Worm (Caenorhabditis elegans) whole organism, young adult: ENCODE data around the gene K05F6.10.

ENCODE experiments used
- C06A6.2 ChIP-seq: fragments of 200-800 bp; sonication (Bioruptor generic); conservative IDR thresholded peaks from 2 replicates; pipeline ENCODE4 v1.3.6; 2022; ENCODE audit warnings: missing genetic modification characterization, missing compliant biosample characterization
- F10E7.11 ChIP-seq: sonication (generic microtip); optimal IDR thresholded peaks from 2 replicates; lab custom pipeline; 2017; ENCODE audit warnings: mild to moderate bottlenecking, missing genetic modification characterization, moderate library complexity, missing compliant biosample characterization
- F23B12.7 ChIP-seq: sonication (generic microtip); optimal IDR thresholded peaks from 2 replicates; lab custom pipeline; 2017; ENCODE audit warnings: missing genetic modification characterization, mild to moderate bottlenecking, missing compliant biosample characterization, antibody characterized with exemption, moderate library complexity; ENCODE audit not compliant: insufficient read depth
- F33H1.4 ChIP-seq: fragments of 200-800 bp; sonication (Bioruptor generic); IDR thresholded peaks from 2 replicates; pipeline ENCODE4 v1.3.6; 2022; ENCODE audit warnings: missing genetic modification reagents, missing genetic modification characterization, missing compliant biosample characterization
- F37B4.10 ChIP-seq: fragments of 200-800 bp; sonication (Bioruptor generic); IDR thresholded peaks from 2 replicates; pipeline ENCODE4 v1.3.6; 2022; ENCODE audit warnings: missing genetic modification characterization, missing compliant biosample characterization
- F49E8.2 ChIP-seq: sonication (generic microtip); optimal IDR thresholded peaks from 3 replicates; lab custom pipeline; 2017; ENCODE audit warnings: missing genetic modification characterization, mild to moderate bottlenecking, missing compliant biosample characterization, antibody characterized with exemption, moderate library complexity; ENCODE audit not compliant: insufficient read depth
- F52B5.7 ChIP-seq: sonication (generic microtip); optimal IDR thresholded peaks from 2 replicates; lab custom pipeline; 2016; ENCODE audit warnings: mild to moderate bottlenecking, missing genetic modification characterization, missing compliant biosample characterization
- F55B11.4 ChIP-seq: sonication (generic microtip); optimal IDR thresholded peaks from 2 replicates; lab custom pipeline; 2016; ENCODE audit warnings: missing compliant biosample characterization, missing genetic modification characterization, borderline replicate concordance; ENCODE audit not compliant: insufficient read depth
- F57C9.4 ChIP-seq: sonication (generic microtip); optimal IDR thresholded peaks from 2 replicates; lab custom pipeline; 2017; ENCODE audit warnings: mild to moderate bottlenecking, missing genetic modification characterization, missing compliant biosample characterization
- K12H6.12 ChIP-seq: fragments of 200-800 bp; sonication (Bioruptor generic); optimal IDR thresholded peaks from 2 replicates; lab custom pipeline; 2018; ENCODE audit warnings: mild to moderate bottlenecking, missing genetic modification characterization, missing compliant biosample characterization
- T07F8.4 ChIP-seq: sonication (generic microtip); optimal IDR thresholded peaks from 2 replicates; lab custom pipeline; 2016; ENCODE audit warnings: mild to moderate bottlenecking, missing genetic modification characterization, moderate library complexity, missing compliant biosample characterization
- Y53F4B.3 ChIP-seq: fragments of 200-800 bp; sonication (Bioruptor generic); IDR thresholded peaks from 2 replicates; pipeline ENCODE4 v1.3.6; 2022; ENCODE audit warnings: missing genetic modification reagents, missing genetic modification characterization, missing compliant biosample characterization
- Y79H2A.3 ChIP-seq: fragments of 200-800 bp; sonication (Bioruptor generic); conservative IDR thresholded peaks from 2 replicates; pipeline ENCODE4 v1.3.6; 2022; ENCODE audit warnings: missing genetic modification reagents, missing genetic modification characterization, missing compliant biosample characterization
- Y95B8A.8 ChIP-seq: fragments of 200-800 bp; sonication (Bioruptor generic); IDR thresholded peaks from 2 replicates; pipeline ENCODE4 v1.3.6; 2022; ENCODE audit warnings: missing genetic modification reagents, missing genetic modification characterization, missing compliant biosample characterization
- attf-5 ChIP-seq: fragments of 200-800 bp; sonication (Bioruptor generic); optimal IDR thresholded peaks from 2 replicates; lab custom pipeline; 2018; ENCODE audit warnings: mild to moderate bottlenecking, missing genetic modification characterization, missing compliant biosample characterization
- bed-1 ChIP-seq: fragments of 200-800 bp; sonication (Bioruptor generic); IDR thresholded peaks from 2 replicates; pipeline ENCODE4 v1.3.6; 2022; ENCODE audit warnings: missing genetic modification reagents, missing genetic modification characterization, missing compliant biosample characterization
- bed-2 ChIP-seq: fragments of 200-800 bp; sonication (Bioruptor generic); IDR thresholded peaks from 2 replicates; pipeline ENCODE4 v1.3.6; 2022; ENCODE audit warnings: missing genetic modification reagents, missing genetic modification characterization, missing compliant biosample characterization
- ccch-3 ChIP-seq: fragments of 200-800 bp; sonication (Bioruptor generic); optimal IDR thresholded peaks from 2 replicates; lab custom pipeline; 2018; ENCODE audit warnings: mild to moderate bottlenecking, missing genetic modification characterization, missing compliant biosample characterization
- cebp-1 ChIP-seq, 2 experiments: fragments of 200-800 bp in 1 of 2; sonication (Bioruptor generic) in 1 of 2; sonication (generic microtip) in 1 of 2; IDR thresholded peaks in 1 of 2; optimal IDR thresholded peaks in 1 of 2; 2 replicates each; pipeline versions ENCODE4 v1.3.6 to Lab custom; 2017 to 2022; ENCODE audit warnings: missing compliant biosample characterization in 2 of 2, missing genetic modification characterization in 2 of 2, mild to moderate bottlenecking in 1 of 2, missing genetic modification reagents in 1 of 2, moderate library complexity in 1 of 2
- ceh-27 ChIP-seq: fragments of 200-800 bp; sonication (Bioruptor generic); optimal IDR thresholded peaks from 2 replicates; lab custom pipeline; 2018; ENCODE audit warnings: mild to moderate bottlenecking, missing genetic modification characterization, moderate library complexity, missing compliant biosample characterization
- ceh-79 ChIP-seq: sonication (generic microtip); optimal IDR thresholded peaks from 2 replicates; lab custom pipeline; 2017; ENCODE audit warnings: mild to moderate bottlenecking, missing genetic modification characterization, missing compliant biosample characterization
- dox-1 ChIP-seq: fragments of 200-800 bp; sonication (Bioruptor generic); IDR thresholded peaks from 2 replicates; pipeline ENCODE4 v1.3.6; 2022; ENCODE audit warnings: missing genetic modification reagents, missing genetic modification characterization, missing compliant biosample characterization
- egl-18 ChIP-seq: fragments of 200-800 bp; sonication (Bioruptor generic); IDR thresholded peaks from 2 replicates; pipeline ENCODE4 v1.3.6; 2022; ENCODE audit warnings: missing genetic modification reagents, missing genetic modification characterization, missing compliant biosample characterization
- egrh-3 ChIP-seq: fragments of 200-800 bp; sonication (Bioruptor generic); IDR thresholded peaks from 2 replicates; pipeline ENCODE4 v1.3.6; 2022; ENCODE audit warnings: missing genetic modification reagents, missing genetic modification characterization, missing compliant biosample characterization
- fkh-3 ChIP-seq: sonication (generic microtip); optimal IDR thresholded peaks from 2 replicates; lab custom pipeline; 2016; ENCODE audit warnings: mild to moderate bottlenecking, missing genetic modification characterization, missing compliant biosample characterization
- hlh-12 ChIP-seq: sonication (generic microtip); optimal IDR thresholded peaks from 2 replicates; lab custom pipeline; 2016; ENCODE audit warnings: missing genetic modification characterization, missing compliant biosample characterization
- hsf-1 ChIP-seq: fragments of 200-800 bp; sonication (Bioruptor generic); IDR thresholded peaks from 2 replicates; pipeline ENCODE4 v1.3.6; 2022; ENCODE audit warnings: missing genetic modification reagents, missing genetic modification characterization, missing compliant biosample characterization
- lin-26 ChIP-seq: fragments of 200-800 bp; sonication (Bioruptor generic); IDR thresholded peaks from 2 replicates; pipeline ENCODE4 v1.3.6; 2022; ENCODE audit warnings: missing genetic modification reagents, missing genetic modification characterization, missing compliant biosample characterization
- madf-6 ChIP-seq: fragments of 200-800 bp; sonication (Bioruptor generic); IDR thresholded peaks from 2 replicates; pipeline ENCODE4 v1.3.6; 2022; ENCODE audit warnings: missing genetic modification reagents, missing genetic modification characterization, missing compliant biosample characterization
- mcd-1 ChIP-seq: fragments of 200-800 bp; sonication (Bioruptor generic); IDR thresholded peaks from 2 replicates; pipeline ENCODE4 v1.3.6; 2022; ENCODE audit warnings: missing genetic modification reagents, missing genetic modification characterization, missing compliant biosample characterization
- mes-4 ChIP-seq: sonication (generic microtip); optimal IDR thresholded peaks from 2 replicates; lab custom pipeline; 2016; ENCODE audit warnings: missing genotype, missing genetic modification characterization, missing compliant biosample characterization
- mxl-1 ChIP-seq: sonication (generic microtip); optimal IDR thresholded peaks from 2 replicates; lab custom pipeline; 2016; ENCODE audit warnings: missing genetic modification characterization, missing compliant biosample characterization
- nfya-1 ChIP-seq: sonication (generic microtip); optimal IDR thresholded peaks from 2 replicates; lab custom pipeline; 2017; ENCODE audit warnings: antibody characterized with exemption, missing compliant biosample characterization, missing genetic modification characterization, borderline replicate concordance; ENCODE audit not compliant: insufficient read depth
- nhr-179 ChIP-seq: sonication (generic microtip); optimal IDR thresholded peaks from 2 replicates; lab custom pipeline; 2016; ENCODE audit warnings: mild to moderate bottlenecking, missing genetic modification characterization, missing compliant biosample characterization
- nhr-80 ChIP-seq: sonication (generic microtip); optimal IDR thresholded peaks from 2 replicates; lab custom pipeline; 2016; ENCODE audit warnings: missing genetic modification characterization, missing compliant biosample characterization
- rec-8 ChIP-seq, 2 experiments: sonication (generic microtip); optimal IDR thresholded peaks; 2 replicates each; lab custom pipeline; 2016; ENCODE audit warnings: mild to moderate bottlenecking in 2 of 2, missing genetic modification characterization in 2 of 2, missing genetic modification reagents in 2 of 2, missing genotype in 2 of 2, missing biosample characterization in 1 of 2, missing compliant biosample characterization in 1 of 2, moderate library complexity in 1 of 2
- rpc-1 ChIP-seq, 2 experiments: fragments of 150-350 bp in 1 of 2; sonication (generic microtip) in 1 of 2; optimal IDR thresholded peaks; 2 replicates each; lab custom pipeline; 2014 to 2018; ENCODE audit warnings: missing biosample characterization in 1 of 2, missing genetic modification characterization in 1 of 2, missing genetic modification reagents in 1 of 2, missing genotype in 1 of 2
- snpc-1.1 ChIP-seq: sonication (generic microtip); optimal IDR thresholded peaks from 2 replicates; lab custom pipeline; 2017; ENCODE audit warnings: missing genetic modification characterization, mild to moderate bottlenecking, missing compliant biosample characterization, antibody characterized with exemption, moderate library complexity, missing genotype, missing genetic modification reagents; ENCODE audit not compliant: insufficient read depth
- sptf-2 ChIP-seq: fragments of 200-800 bp; sonication (Bioruptor generic); optimal IDR thresholded peaks from 2 replicates; lab custom pipeline; 2018; ENCODE audit warnings: mild to moderate bottlenecking, missing genetic modification characterization, missing compliant biosample characterization
- unc-62 ChIP-seq: fragments of 150-350 bp; optimal IDR thresholded peaks from 2 replicates; lab custom pipeline; 2014; ENCODE audit warnings: missing biosample characterization, missing genetic modification reagents, missing genetic modification characterization

Gene K05F6.10

ce11 chrII:1597101-1598088 lies 21.5 kb upstream of the K05F6.10 start, which contains the start of gene bath-46 (continued):
- TF ChIP-seq rpc-1 (optimal IDR thresholded peaks at IDR 0.05; lab: Kevin White, UChicago) (peak; percentile 11), rpc-1 (tag; optimal IDR thresholded peaks at IDR 0.05; lab: Kevin White, UChicago) (peak; percentile 61), nhr-80 (tag; lab: Kevin White, UChicago) (peak; percentile 38), egrh-3 (GFP tag; lab: Robert Waterston, UW) (no peak), lin-26 (peak; percentile 77), F33H1.4 (no peak), madf-6 (GFP tag; lab: Robert Waterston, UW) (no peak; the same call in 1 of the 2 replicates), bed-1 (GFP tag; lab: Robert Waterston, UW) (no peak), F49E8.2 (tag; lab: Kevin White, UChicago) (no peak), snpc-1.1 (tag; lab: Kevin White, UChicago) (no peak), mxl-1 (tag; lab: Kevin White, UChicago) (no peak), T07F8.4 (tag; lab: Kevin White, UChicago) (no peak), F52B5.7 (tag; lab: Kevin White, UChicago) (no peak), rec-8 (tag; optimal IDR thresholded peaks at IDR 0.05; lab: Kevin White, UChicago) (no peak), unc-62 (GFP tag; lab: Kevin White, UChicago) (no peak), F10E7.11 (no peak), Y79H2A.3 (no peak), nhr-179 (tag; lab: Kevin White, UChicago) (no peak), K12H6.12 (tag; lab: Kevin White, UChicago) (no peak)

- TF ChIP-seq mcd-1 (GFP tag; lab: Robert Waterston, UW) (no peak), hlh-12 (tag; lab: Kevin White, UChicago) (no peak)
These were observed 19.2 kb upstream of the K05F6.10 start, which contains the start of gene clec-20 for ce11 chrII:1595137-1595536. Gene clec-20 (minus strand): TSS chrII:1595237.

- no peak for TF ChIP-seq sptf-2 (GFP tag; lab: Kevin White, UChicago)
- no peak for TF ChIP-seq Y79H2A.3
- no peak for TF ChIP-seq Y95B8A.8
- TF ChIP-seq dox-1 (GFP tag; lab: Robert Waterston, UW), result no peak
- no peak for TF ChIP-seq ccch-3 (GFP tag; lab: Kevin White, UChicago)
- no peak for TF ChIP-seq F55B11.4 (tag; lab: Kevin White, UChicago)
- TF ChIP-seq ceh-79 (tag; lab: Kevin White, UChicago), result no peak
- no peak for TF ChIP-seq fkh-3
- TF ChIP-seq nfya-1 (tag; lab: Kevin White, UChicago), result no peak
- TF ChIP-seq bed-1 (GFP tag; lab: Robert Waterston, UW), result no peak
- TF ChIP-seq mes-4, result no peak
- TF ChIP-seq hsf-1 (GFP tag; lab: Robert Waterston, UW), result no peak
- no peak for TF ChIP-seq C06A6.2 (GFP tag; lab: Robert Waterston, UW)
These were observed 13.9 kb upstream of the K05F6.10 start, which contains the start of gene T07H3.7 for ce11 chrII:1589845-1590244. Gene T07H3.7 (minus strand): TSS chrII:1589945.

ce11 chrII:1586305-1586704 lies 10.4 kb upstream of the K05F6.10 start, which contains the start of gene T07H3.8:
Gene T07H3.8 (plus strand): TSS chrII:1586605.
- TF ChIP-seq F33H1.4 (no peak), egl-18 (GFP tag; lab: Robert Waterston, UW) (no peak), bed-1 (GFP tag; lab: Robert Waterston, UW) (no peak), ceh-27 (GFP tag; lab: Kevin White, UChicago) (no peak), fkh-3 (no peak), Y53F4B.3 (GFP tag; lab: Robert Waterston, UW) (no peak), F37B4.10 (GFP tag; lab: Robert Waterston, UW) (no peak), F57C9.4 (tag; lab: Kevin White, UChicago) (no peak), F23B12.7 (tag; lab: Kevin White, UChicago) (no peak), cebp-1 (GFP tag; IDR thresholded peaks at IDR 0.05; lab: Robert Waterston, UW) (no peak), cebp-1 (tag; optimal IDR thresholded peaks at IDR 0.05; lab: Kevin White, UChicago) (no peak), bed-2 (GFP tag; lab: Robert Waterston, UW) (no peak), attf-5 (GFP tag; lab: Kevin White, UChicago) (no peak), snpc-1.1 (tag; lab: Kevin White, UChicago) (no peak)
